Fruit fly (Drosophila melanogaster): ENCODE measurements around the gene RpS8.

DNA sequence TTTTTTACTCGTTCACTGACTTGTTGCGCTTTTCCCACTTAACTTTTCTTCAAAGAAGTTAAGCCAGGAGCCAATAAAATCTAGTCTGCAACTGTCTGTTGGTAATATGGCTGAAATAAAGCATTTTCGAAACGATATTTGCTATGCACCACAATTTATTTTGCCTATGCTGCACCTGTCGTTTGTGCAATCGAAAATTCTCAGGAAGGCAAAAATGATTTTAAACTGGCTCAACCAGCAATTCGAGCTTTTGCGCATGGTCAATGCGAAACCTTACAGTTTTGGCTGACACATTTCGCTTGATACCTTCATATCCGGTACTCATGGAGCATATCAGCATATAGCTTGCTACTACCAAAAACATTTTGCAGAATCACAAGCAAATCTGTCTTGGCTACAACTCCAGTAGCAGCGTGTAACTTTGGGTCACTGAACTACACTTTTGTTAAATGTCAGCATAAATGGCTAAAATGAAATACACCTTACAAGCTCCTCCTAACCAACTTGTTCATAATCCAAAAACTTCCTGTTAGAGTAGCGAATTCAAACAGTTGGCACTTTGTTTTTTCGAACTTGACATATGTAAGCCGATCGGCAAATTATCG, 21.6 kb upstream of the RpS8 start:
- TF ChIP-seq br (GFP tag; optimal IDR thresholded peaks at IDR 0.05) (no peak), Hr83 (GFP tag; optimal IDR thresholded peaks at IDR 0.05; ENCODE audit: poor library complexity, severe bottlenecking) (no peak), N (GFP tag; optimal IDR thresholded peaks at IDR 0.05) (no peak), pan (optimal IDR thresholded peaks at IDR 0.05) (no peak), Dfd (GFP tag; optimal IDR thresholded peaks at IDR 0.05) (no peak), psq (GFP tag; optimal IDR thresholded peaks at IDR 0.05) (no peak), lola (GFP tag; optimal IDR thresholded peaks at IDR 0.05) (no peak)

All from whole organism, wandering third instar larva.